Worm (Caenorhabditis elegans) whole organism, L1 larva: ENCODE results near the gene odr-3.

ENCODE experiments used
- C16A3.4 ChIP-seq: fragments of 150-350 bp; optimal IDR thresholded peaks from 2 replicates; lab custom pipeline; 2014; ENCODE audit warnings: missing biosample characterization, missing genetic modification characterization
- Y116A8C.19 ChIP-seq: sonication (generic microtip); optimal IDR thresholded peaks from 2 replicates; lab custom pipeline; 2016; ENCODE audit warnings: missing compliant biosample characterization, missing genetic modification characterization, borderline replicate concordance
- alr-1 ChIP-seq: fragments of 200-800 bp; sonication (Bioruptor generic); optimal IDR thresholded peaks from 2 replicates; lab custom pipeline; 2018; ENCODE audit warnings: borderline replicate concordance, mild to moderate bottlenecking, missing genetic modification characterization, missing compliant biosample characterization
- aly-2 ChIP-seq: fragments of 150-350 bp; optimal IDR thresholded peaks from 2 replicates; lab custom pipeline; 2014; ENCODE audit warnings: missing biosample characterization, missing genetic modification characterization
- ama-1 ChIP-seq: fragments of 150-350 bp; optimal IDR thresholded peaks from 2 replicates; lab custom pipeline; 2014
- blmp-1 ChIP-seq: fragments of 150-350 bp; optimal IDR thresholded peaks from 2 replicates; lab custom pipeline; 2014; ENCODE audit warnings: missing biosample characterization, missing genetic modification characterization
- dpl-1 ChIP-seq, 3 experiments: fragments of 150-350 bp in 2 of 3; sonication (generic microtip) in 1 of 3; optimal IDR thresholded peaks; 2 replicates each; lab custom pipeline; 2014 to 2017; ENCODE audit warnings: missing biosample characterization in 3 of 3, missing genetic modification characterization in 3 of 3, missing genetic modification reagents in 3 of 3
- dsc-1 ChIP-seq: sonication (generic microtip); optimal IDR thresholded peaks from 2 replicates; lab custom pipeline; 2016; ENCODE audit warnings: mild to moderate bottlenecking, missing genetic modification characterization, missing compliant biosample characterization
- egl-27 ChIP-seq, 2 experiments: fragments of 150-350 bp in 1 of 2; sonication (generic microtip); optimal IDR thresholded peaks; 3 replicates each; lab custom pipeline; 2017 to 2018; ENCODE audit warnings: missing biosample characterization in 2 of 2, missing genetic modification characterization in 2 of 2, missing genetic modification reagents in 2 of 2
- elt-2 ChIP-seq: sonication (generic microtip); optimal IDR thresholded peaks from 2 replicates; lab custom pipeline; 2016; ENCODE audit warnings: missing genetic modification characterization, mild to moderate bottlenecking, inconsistent platforms, missing compliant biosample characterization, missing genetic modification reagents
- elt-3 ChIP-seq, 6 experiments: fragments of 150-350 bp in 1 of 6; sonication (generic microtip); optimal IDR thresholded peaks; 2 replicates each; lab custom pipeline; 2017 to 2018; ENCODE audit warnings: missing biosample characterization in 6 of 6, missing genetic modification characterization in 6 of 6, inconsistent platforms in 1 of 6
- fkh-4 ChIP-seq: sonication (generic microtip); optimal IDR thresholded peaks from 2 replicates; lab custom pipeline; 2016; ENCODE audit warnings: missing compliant biosample characterization, missing genetic modification characterization, borderline replicate concordance
- fos-1 ChIP-seq: fragments of 150-350 bp; optimal IDR thresholded peaks from 2 replicates; lab custom pipeline; 2014; ENCODE audit warnings: missing biosample characterization, missing genetic modification characterization
- hlh-17 ChIP-seq: fragments of 200-800 bp; sonication (Bioruptor generic); optimal IDR thresholded peaks from 2 replicates; lab custom pipeline; 2018; ENCODE audit warnings: missing genetic modification characterization, mild to moderate bottlenecking, missing compliant biosample characterization, moderate library complexity, borderline replicate concordance
- hpl-2 ChIP-seq: fragments of 150-350 bp; optimal IDR thresholded peaks from 2 replicates; lab custom pipeline; 2014; ENCODE audit warnings: missing biosample characterization, missing genetic modification reagents, missing genetic modification characterization
- irx-1 ChIP-seq: sonication (generic microtip); optimal IDR thresholded peaks from 2 replicates; lab custom pipeline; 2016; ENCODE audit warnings: missing genetic modification characterization, missing compliant biosample characterization
- jun-1 ChIP-seq: fragments of 150-350 bp; optimal IDR thresholded peaks from 2 replicates; lab custom pipeline; 2014; ENCODE audit warnings: missing biosample characterization, missing genetic modification reagents, missing genetic modification characterization
- lin-14 ChIP-seq: fragments of 200-800 bp; sonication (Bioruptor generic); optimal IDR thresholded peaks from 2 replicates; lab custom pipeline; 2018; ENCODE audit warnings: mild to moderate bottlenecking, missing genetic modification characterization, moderate library complexity, missing compliant biosample characterization
- lin-35 ChIP-seq, 2 experiments: fragments of 150-350 bp; optimal IDR thresholded peaks; 2 replicates each; lab custom pipeline; 2014; ENCODE audit warnings: missing biosample characterization in 2 of 2, missing genetic modification characterization in 2 of 2, missing genetic modification reagents in 2 of 2
- lin-39 ChIP-seq: fragments of 150-350 bp; optimal IDR thresholded peaks from 2 replicates; lab custom pipeline; 2014; ENCODE audit warnings: missing biosample characterization, missing genetic modification reagents, missing genetic modification characterization
- mdl-1 ChIP-seq, 2 experiments: fragments of 150-350 bp; optimal IDR thresholded peaks; 2 replicates each; lab custom pipeline; 2014 to 2017; ENCODE audit warnings: missing biosample characterization in 2 of 2, missing genetic modification characterization in 2 of 2, inconsistent platforms in 1 of 2
- mef-2 ChIP-seq: fragments of 150-350 bp; optimal IDR thresholded peaks from 2 replicates; lab custom pipeline; 2014; ENCODE audit warnings: missing biosample characterization, missing genetic modification characterization
- mep-1 ChIP-seq: fragments of 150-350 bp; optimal IDR thresholded peaks from 2 replicates; lab custom pipeline; 2014; ENCODE audit warnings: missing biosample characterization, missing genetic modification characterization
- nhr-19 ChIP-seq: fragments of 200-800 bp; sonication (Bioruptor generic); conservative IDR thresholded peaks from 2 replicates; pipeline ENCODE4 v1.3.6; 2022; ENCODE audit warnings: missing genetic modification characterization, missing compliant biosample characterization
- nhr-20 ChIP-seq: sonication (generic microtip); optimal IDR thresholded peaks from 2 replicates; lab custom pipeline; 2016; ENCODE audit warnings: mild to moderate bottlenecking, missing genetic modification characterization, missing compliant biosample characterization
- nhr-71 ChIP-seq: sonication (generic microtip); optimal IDR thresholded peaks from 2 replicates; lab custom pipeline; 2016; ENCODE audit warnings: mild to moderate bottlenecking, missing genetic modification characterization, moderate library complexity, missing compliant biosample characterization
- nhr-77 ChIP-seq: fragments of 150-350 bp; optimal IDR thresholded peaks from 2 replicates; lab custom pipeline; 2014; ENCODE audit warnings: missing biosample characterization, missing genetic modification characterization
- nhr-84 ChIP-seq: sonication (generic microtip); optimal IDR thresholded peaks from 2 replicates; lab custom pipeline; 2017; ENCODE audit warnings: missing biosample characterization, missing genetic modification characterization
- nhr-85 ChIP-seq: sonication (generic microtip); peaks from one replicate; lab custom pipeline; 2016; ENCODE audit warnings: missing genetic modification characterization, inconsistent platforms, missing compliant biosample characterization
- rnt-1 ChIP-seq: sonication (generic microtip); optimal IDR thresholded peaks from 2 replicates; lab custom pipeline; 2016; ENCODE audit warnings: mild to moderate bottlenecking, missing genetic modification characterization, moderate library complexity, missing compliant biosample characterization
- snu-23 ChIP-seq: sonication (generic microtip); optimal IDR thresholded peaks from 2 replicates; lab custom pipeline; 2016; ENCODE audit warnings: missing genetic modification characterization, missing compliant biosample characterization
- swsn-7 ChIP-seq: sonication (generic microtip); optimal IDR thresholded peaks from 2 replicates; lab custom pipeline; 2016; ENCODE audit warnings: missing genetic modification characterization, missing compliant biosample characterization
- tbx-2 ChIP-seq: sonication (generic microtip); optimal IDR thresholded peaks from 2 replicates; lab custom pipeline; 2016; ENCODE audit warnings: missing genetic modification characterization, missing compliant biosample characterization
- tlp-1 ChIP-seq: fragments of 150-350 bp; optimal IDR thresholded peaks from 2 replicates; lab custom pipeline; 2014; ENCODE audit warnings: missing biosample characterization, missing genetic modification characterization
- unc-62 ChIP-seq: fragments of 150-350 bp; optimal IDR thresholded peaks from 2 replicates; lab custom pipeline; 2014; ENCODE audit warnings: missing biosample characterization, missing genetic modification reagents, missing genetic modification characterization
- unc-86 ChIP-seq: sonication (generic microtip); optimal IDR thresholded peaks from 2 replicates; lab custom pipeline; 2016; ENCODE audit warnings: missing genetic modification characterization, missing compliant biosample characterization
- vab-15 ChIP-seq: sonication (generic microtip); optimal IDR thresholded peaks from 2 replicates; lab custom pipeline; 2017; ENCODE audit warnings: missing genotype, mild to moderate bottlenecking, missing genetic modification characterization, missing compliant biosample characterization
- zip-4 ChIP-seq: fragments of 200-800 bp; sonication (Bioruptor generic); optimal IDR thresholded peaks from 2 replicates; lab custom pipeline; 2018; ENCODE audit warnings: mild to moderate bottlenecking, missing genetic modification characterization, moderate library complexity, missing compliant biosample characterization
- ztf-11 ChIP-seq, 2 experiments: sonication (generic microtip); optimal IDR thresholded peaks; 2 replicates each; lab custom pipeline; 2016 to 2017; ENCODE audit warnings: missing genetic modification characterization in 2 of 2, missing biosample characterization in 1 of 2, missing compliant biosample characterization in 1 of 2
- ztf-4 ChIP-seq: fragments of 150-350 bp; optimal IDR thresholded peaks from 2 replicates; lab custom pipeline; 2014; ENCODE audit warnings: missing biosample characterization, missing genetic modification characterization

The odr-3 gene

ce11 chrV:13200609-13201008 is 48.7 kb downstream of the odr-3 start:
- no peak for TF ChIP-seq nhr-77
- TF ChIP-seq blmp-1 = peak; percentile 53
- no peak for TF ChIP-seq dsc-1 (tag; lab: Kevin White, UChicago)
- TF ChIP-seq aly-2 (tag; lab: Kevin White, UChicago) = peak; percentile 44
- peak; percentile 46 for TF ChIP-seq tbx-2 (tag; lab: Kevin White, UChicago)
- no peak for TF ChIP-seq tlp-1 (tag; lab: Kevin White, UChicago)
- TF ChIP-seq mef-2 = no peak
- TF ChIP-seq ztf-11 (tag; optimal IDR thresholded peaks at IDR 0.05; lab: Kevin White, UChicago) = no peak
- no peak for TF ChIP-seq mep-1 (tag; lab: Kevin White, UChicago)
- no peak for TF ChIP-seq ama-1 (lab: Kevin White, UChicago)
- no peak for TF ChIP-seq fkh-4 (tag; lab: Kevin White, UChicago)
- TF ChIP-seq zip-4 (GFP tag; lab: Kevin White, UChicago) = no peak
- peak; percentile 51 for TF ChIP-seq lin-14 (GFP tag; lab: Kevin White, UChicago)
- no peak for TF ChIP-seq irx-1 (tag; lab: Kevin White, UChicago)
- no peak for TF ChIP-seq lin-39 (tag; lab: Kevin White, UChicago)
- TF ChIP-seq elt-3 (tag; optimal IDR thresholded peaks at IDR 0.05; lab: Kevin White, UChicago) = peak in 2 of 6 experiments; percentile 13 to 37
- TF ChIP-seq nhr-85 (tag; lab: Kevin White, UChicago) = peak; percentile 90
- TF ChIP-seq unc-86 (tag; lab: Kevin White, UChicago) = no peak
- no peak for TF ChIP-seq mdl-1 (tag; optimal IDR thresholded peaks at IDR 0.05; lab: Kevin White, UChicago)
- TF ChIP-seq unc-62 (GFP tag; lab: Kevin White, UChicago) = no peak
- TF ChIP-seq C16A3.4 (tag; lab: Kevin White, UChicago) = no peak
- no peak for TF ChIP-seq ztf-4 (tag; lab: Kevin White, UChicago)
- TF ChIP-seq snu-23 (GFP tag; lab: Kevin White, UChicago) = peak; percentile 3
- TF ChIP-seq egl-27 (tag; optimal IDR thresholded peaks at IDR 0.05; lab: Kevin White, UChicago) = peak in 1 of 2 experiments; percentile 2
- no peak for TF ChIP-seq dpl-1 (GFP tag; optimal IDR thresholded peaks at IDR 0.05; lab: Kevin White, UChicago)
- TF ChIP-seq swsn-7 = no peak
- no peak for TF ChIP-seq lin-35 (GFP tag; optimal IDR thresholded peaks at IDR 0.05; lab: Kevin White, UChicago)
- peak; percentile 52 for TF ChIP-seq nhr-71 (tag; lab: Kevin White, UChicago)
- no peak; the same call in 1 of the 2 replicates for TF ChIP-seq nhr-19 (GFP tag; lab: Robert Waterston, UW)
- no peak for TF ChIP-seq Y116A8C.19 (tag; lab: Kevin White, UChicago)
- TF ChIP-seq fos-1 (tag; lab: Kevin White, UChicago) = no peak
- peak; percentile 31 for TF ChIP-seq nhr-20
- no peak for TF ChIP-seq hpl-2 (GFP tag; lab: Kevin White, UChicago)
- TF ChIP-seq nhr-84 (tag; lab: Kevin White, UChicago) = no peak
- no peak for TF ChIP-seq vab-15 (tag; lab: Kevin White, UChicago)

ce11 chrV:13197823-13198222 is 51.5 kb downstream of the odr-3 start, which contains the start of gene F57B1.9:
F57B1.9 (minus strand) TSS chrV:13197923.
- TF ChIP-seq fkh-4 (tag; lab: Kevin White, UChicago) (no peak), irx-1 (tag; lab: Kevin White, UChicago) (no peak), elt-3 (tag; optimal IDR thresholded peaks at IDR 0.05; lab: Kevin White, UChicago) (no peak), mep-1 (tag; lab: Kevin White, UChicago) (no peak), jun-1 (no peak), C16A3.4 (tag; lab: Kevin White, UChicago) (no peak), elt-2 (tag; lab: Kevin White, UChicago) (no peak), nhr-20 (no peak), hlh-17 (no peak), zip-4 (GFP tag; lab: Kevin White, UChicago) (no peak), rnt-1 (no peak), alr-1 (tag; lab: Kevin White, UChicago) (no peak), fos-1 (tag; lab: Kevin White, UChicago) (no peak)
